Fruit fly (Drosophila melanogaster) whole organism, adult: ENCODE data around the gene THG.

Experiments
- CG11617 ChIP-seq: fragments of 200-800 bp; sonication (Bioruptor generic); optimal IDR thresholded peaks from 2 replicates; lab custom pipeline; 2017; ENCODE audit warnings: mild to moderate bottlenecking, missing biosample characterization, missing genetic modification reagents, missing genetic modification characterization
- CG12768 ChIP-seq: fragments of 200-800 bp; sonication (Bioruptor generic); optimal IDR thresholded peaks from 2 replicates; lab custom pipeline; 2017; ENCODE audit warnings: missing biosample characterization, missing genetic modification characterization, mild to moderate bottlenecking, moderate library complexity, missing genetic modification reagents
- CG1620 ChIP-seq: fragments of 200-800 bp; sonication (Bioruptor generic); optimal IDR thresholded peaks from 2 replicates; lab custom pipeline; 2016; ENCODE audit warnings: missing biosample characterization, missing genetic modification characterization
- CG7045 ChIP-seq: fragments of 200-800 bp; sonication (Bioruptor generic); optimal IDR thresholded peaks from 2 replicates; lab custom pipeline; 2017; ENCODE audit warnings: missing biosample characterization, mild to moderate bottlenecking, missing genetic modification characterization
- Clk ChIP-seq: fragments of 200-800 bp; sonication (Bioruptor generic); optimal IDR thresholded peaks from 2 replicates; lab custom pipeline; 2017; ENCODE audit warnings: missing biosample characterization, missing genetic modification characterization
- Crg-1 ChIP-seq: fragments of 200-800 bp; sonication (Bioruptor generic); optimal IDR thresholded peaks from 2 replicates; lab custom pipeline; 2016; ENCODE audit warnings: missing biosample characterization, missing genetic modification characterization
- Mnt ChIP-seq: fragments of 200-800 bp; sonication (Bioruptor generic); optimal IDR thresholded peaks from 2 replicates; lab custom pipeline; 2016; ENCODE audit warnings: missing biosample characterization, mild to moderate bottlenecking, missing genetic modification characterization
- cnc ChIP-seq, 2 experiments: fragments of >200 bp; optimal IDR thresholded peaks; 2 replicates each; lab custom pipeline; 2017
- kay ChIP-seq: fragments of 200-800 bp; sonication (Bioruptor generic); peaks from one replicate; lab custom pipeline; 2016; ENCODE audit warnings: missing biosample characterization, missing genetic modification characterization, borderline replicate concordance
- ovo ChIP-seq: fragments of 200-800 bp; sonication (Bioruptor generic); optimal IDR thresholded peaks from 2 replicates; lab custom pipeline; 2016; ENCODE audit warnings: missing biosample characterization, missing genetic modification characterization
- pad ChIP-seq: fragments of 200-800 bp; sonication (Bioruptor generic); optimal IDR thresholded peaks from 3 replicates; lab custom pipeline; 2017; ENCODE audit warnings: missing biosample characterization, missing genetic modification characterization, mild to moderate bottlenecking, moderate library complexity, missing genetic modification reagents
- toe ChIP-seq: fragments of 200-800 bp; sonication (Bioruptor generic); optimal IDR thresholded peaks from 2 replicates; lab custom pipeline; 2016; ENCODE audit warnings: missing biosample characterization, missing genetic modification characterization

DNA sequence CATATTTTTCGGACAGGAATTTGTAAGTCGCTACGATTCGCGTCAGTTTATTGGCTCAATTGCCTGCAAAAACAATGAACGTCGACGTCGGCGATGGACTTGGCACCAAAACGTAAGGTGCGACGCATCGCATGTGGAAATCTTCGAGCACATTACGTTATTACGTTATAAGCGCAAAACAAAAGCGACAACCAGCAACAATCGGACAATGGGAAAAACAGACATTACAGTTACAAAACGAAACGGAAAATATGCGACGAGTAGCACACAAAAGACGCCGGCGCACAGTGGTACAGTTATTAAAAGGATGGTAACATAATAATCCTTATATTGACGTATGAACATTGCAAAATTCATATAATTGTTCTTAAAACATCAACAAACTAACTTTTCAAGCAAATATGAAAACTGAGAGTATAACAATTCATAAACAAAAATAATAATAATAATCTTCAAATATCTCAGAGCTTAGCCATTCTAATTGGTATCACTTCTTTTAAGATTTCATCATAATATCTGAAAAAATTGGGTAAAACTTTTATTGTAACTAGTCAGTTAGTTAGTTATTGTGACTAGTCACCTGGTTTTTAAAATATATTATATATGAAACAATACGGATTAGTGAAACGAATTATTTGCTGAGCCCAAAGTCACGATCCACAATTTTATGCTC, 14.6 kb downstream of the THG start:
- TF ChIP-seq pad (GFP tag; lab: Kevin White, UChicago) (no peak), CG12768 (GFP tag; lab: Kevin White, UChicago) (no peak), Clk (GFP tag; lab: Kevin White, UChicago) (no peak), Mnt (GFP tag; lab: Kevin White, UChicago) (no peak), CG11617 (GFP tag; lab: Kevin White, UChicago) (no peak), cnc (optimal IDR thresholded peaks at IDR 0.05; lab: Kevin White, UChicago) (no peak), CG7045 (GFP tag; lab: Kevin White, UChicago) (no peak), Crg-1 (GFP tag; lab: Kevin White, UChicago) (no peak), CG1620 (GFP tag; lab: Kevin White, UChicago) (no peak), toe (no peak), ovo (GFP tag; lab: Kevin White, UChicago) (no peak), kay (GFP tag; lab: Kevin White, UChicago) (no peak)
